Worm (Caenorhabditis elegans) whole organism, young adult: ENCODE data around the gene rpn-5.
A peak's percentile ranks its signal among the peaks of the same experiment; 100 is the strongest.

Experiments used
- C06A6.2 ChIP-seq: fragments of 200-800 bp; sonication (Bioruptor generic); conservative IDR thresholded peaks from 2 replicates; pipeline ENCODE4 v1.3.6; 2022; ENCODE audit warnings: missing genetic modification characterization, missing compliant biosample characterization
- C17E4.6 ChIP-seq: fragments of 200-800 bp; sonication (Bioruptor generic); IDR thresholded peaks from 2 replicates; pipeline ENCODE4 v1.3.6; 2022; ENCODE audit warnings: missing genetic modification reagents, missing genetic modification characterization, missing compliant biosample characterization
- F33H1.4 ChIP-seq: fragments of 200-800 bp; sonication (Bioruptor generic); IDR thresholded peaks from 2 replicates; pipeline ENCODE4 v1.3.6; 2022; ENCODE audit warnings: missing genetic modification reagents, missing genetic modification characterization, missing compliant biosample characterization
- F37B4.10 ChIP-seq: fragments of 200-800 bp; sonication (Bioruptor generic); IDR thresholded peaks from 2 replicates; pipeline ENCODE4 v1.3.6; 2022; ENCODE audit warnings: missing genetic modification characterization, missing compliant biosample characterization
- F49E8.2 ChIP-seq: sonication (generic microtip); optimal IDR thresholded peaks from 3 replicates; lab custom pipeline; 2017; ENCODE audit warnings: missing genetic modification characterization, mild to moderate bottlenecking, missing compliant biosample characterization, antibody characterized with exemption, moderate library complexity; ENCODE audit not compliant: insufficient read depth
- K12H6.12 ChIP-seq: fragments of 200-800 bp; sonication (Bioruptor generic); optimal IDR thresholded peaks from 2 replicates; lab custom pipeline; 2018; ENCODE audit warnings: mild to moderate bottlenecking, missing genetic modification characterization, missing compliant biosample characterization
- Y53F4B.3 ChIP-seq: fragments of 200-800 bp; sonication (Bioruptor generic); IDR thresholded peaks from 2 replicates; pipeline ENCODE4 v1.3.6; 2022; ENCODE audit warnings: missing genetic modification reagents, missing genetic modification characterization, missing compliant biosample characterization
- Y53G8AR.9 ChIP-seq: fragments of 200-800 bp; sonication (Bioruptor generic); conservative IDR thresholded peaks from 2 replicates; pipeline ENCODE4 v1.3.6; 2022; ENCODE audit warnings: missing genetic modification reagents, missing genetic modification characterization, missing compliant biosample characterization
- Y56A3A.18 ChIP-seq: fragments of 200-800 bp; sonication (Bioruptor generic); IDR thresholded peaks from 2 replicates; pipeline ENCODE4 v1.3.6; 2022; ENCODE audit warnings: missing genetic modification reagents, missing genetic modification characterization, missing compliant biosample characterization
- Y79H2A.3 ChIP-seq: fragments of 200-800 bp; sonication (Bioruptor generic); conservative IDR thresholded peaks from 2 replicates; pipeline ENCODE4 v1.3.6; 2022; ENCODE audit warnings: missing genetic modification reagents, missing genetic modification characterization, missing compliant biosample characterization
- ama-1 ChIP-seq, 3 experiments: fragments of 150-350 bp in 1 of 3; sonication (generic microtip) in 2 of 3; optimal IDR thresholded peaks; 2 replicates each; lab custom pipeline; 2014 to 2018; ENCODE audit warnings: missing biosample characterization in 2 of 3, missing genetic modification characterization in 2 of 3, missing genetic modification reagents in 2 of 3
- attf-3 ChIP-seq: fragments of 200-800 bp; sonication (Bioruptor generic); conservative IDR thresholded peaks from 2 replicates; pipeline ENCODE4 v1.3.6; 2022; ENCODE audit warnings: missing genetic modification reagents, missing genetic modification characterization, missing compliant biosample characterization
- attf-5 ChIP-seq: fragments of 200-800 bp; sonication (Bioruptor generic); optimal IDR thresholded peaks from 2 replicates; lab custom pipeline; 2018; ENCODE audit warnings: mild to moderate bottlenecking, missing genetic modification characterization, missing compliant biosample characterization
- attf-6 ChIP-seq: fragments of 200-800 bp; sonication (Bioruptor generic); IDR thresholded peaks from 2 replicates; pipeline ENCODE4 v1.3.6; 2022; ENCODE audit warnings: missing genetic modification reagents, missing genetic modification characterization, missing compliant biosample characterization
- bed-1 ChIP-seq: fragments of 200-800 bp; sonication (Bioruptor generic); IDR thresholded peaks from 2 replicates; pipeline ENCODE4 v1.3.6; 2022; ENCODE audit warnings: missing genetic modification reagents, missing genetic modification characterization, missing compliant biosample characterization
- cebp-1 ChIP-seq, 2 experiments: fragments of 200-800 bp in 1 of 2; sonication (Bioruptor generic) in 1 of 2; sonication (generic microtip) in 1 of 2; IDR thresholded peaks in 1 of 2; optimal IDR thresholded peaks in 1 of 2; 2 replicates each; pipeline versions ENCODE4 v1.3.6 to Lab custom; 2017 to 2022; ENCODE audit warnings: missing compliant biosample characterization in 2 of 2, missing genetic modification characterization in 2 of 2, mild to moderate bottlenecking in 1 of 2, missing genetic modification reagents in 1 of 2, moderate library complexity in 1 of 2
- ceh-100 ChIP-seq: fragments of 200-800 bp; sonication (Bioruptor generic); IDR thresholded peaks from 2 replicates; pipeline ENCODE4 v1.3.6; 2022; ENCODE audit warnings: missing genetic modification reagents, missing genetic modification characterization, missing compliant biosample characterization
- ceh-91 ChIP-seq: fragments of 200-800 bp; sonication (Bioruptor generic); IDR thresholded peaks from 2 replicates; pipeline ENCODE4 v1.3.6; 2022; ENCODE audit warnings: missing genetic modification reagents, missing genetic modification characterization, missing compliant biosample characterization
- die-1 ChIP-seq: sonication (generic microtip); optimal IDR thresholded peaks from 2 replicates; lab custom pipeline; 2016; ENCODE audit warnings: missing genotype, mild to moderate bottlenecking, missing genetic modification characterization, missing compliant biosample characterization
- dpff-1 ChIP-seq: sonication (generic microtip); optimal IDR thresholded peaks from 2 replicates; lab custom pipeline; 2017; ENCODE audit warnings: mild to moderate bottlenecking, missing genetic modification characterization, missing compliant biosample characterization
- dpl-1 ChIP-seq: fragments of 150-350 bp; optimal IDR thresholded peaks from 2 replicates; lab custom pipeline; 2014; ENCODE audit warnings: missing biosample characterization, missing genetic modification reagents, missing genetic modification characterization
- efl-1 ChIP-seq: fragments of 150-350 bp; optimal IDR thresholded peaks from 2 replicates; lab custom pipeline; 2014; ENCODE audit warnings: missing biosample characterization, missing genetic modification reagents, missing genetic modification characterization
- egl-44 ChIP-seq: fragments of 200-800 bp; sonication (Bioruptor generic); IDR thresholded peaks from 2 replicates; pipeline ENCODE4 v1.3.6; 2022; ENCODE audit warnings: missing genetic modification reagents, missing genetic modification characterization, missing compliant biosample characterization
- hlh-12 ChIP-seq: sonication (generic microtip); optimal IDR thresholded peaks from 2 replicates; lab custom pipeline; 2016; ENCODE audit warnings: missing genetic modification characterization, missing compliant biosample characterization
- hmg-1.2 ChIP-seq: fragments of 200-800 bp; sonication (Bioruptor generic); IDR thresholded peaks from 2 replicates; pipeline ENCODE4 v1.3.6; 2022; ENCODE audit warnings: missing genetic modification reagents, missing genetic modification characterization, missing compliant biosample characterization
- hrde-1 ChIP-seq: sonication (generic microtip); optimal IDR thresholded peaks from 2 replicates; lab custom pipeline; 2016; ENCODE audit warnings: missing genetic modification characterization, mild to moderate bottlenecking, missing compliant biosample characterization, moderate library complexity, missing genotype, missing genetic modification reagents, borderline replicate concordance
- let-607 ChIP-seq, 2 experiments: fragments of 200-800 bp in 1 of 2; sonication (Bioruptor generic) in 1 of 2; sonication (generic microtip) in 1 of 2; optimal IDR thresholded peaks; 2 replicates each; lab custom pipeline; 2016 to 2018; ENCODE audit warnings: mild to moderate bottlenecking in 2 of 2, missing compliant biosample characterization in 2 of 2, missing genetic modification characterization in 2 of 2, moderate library complexity in 2 of 2, missing genotype in 1 of 2
- lin-40 ChIP-seq: sonication (generic microtip); optimal IDR thresholded peaks from 2 replicates; lab custom pipeline; 2016; ENCODE audit warnings: missing genetic modification characterization, mild to moderate bottlenecking, missing compliant biosample characterization, missing genotype, missing genetic modification reagents
- lin-54 ChIP-seq: fragments of 200-800 bp; sonication (Bioruptor generic); optimal IDR thresholded peaks from 2 replicates; lab custom pipeline; 2018; ENCODE audit warnings: mild to moderate bottlenecking, missing genetic modification characterization, missing compliant biosample characterization
- lsl-1 ChIP-seq: fragments of 200-800 bp; sonication (Bioruptor generic); optimal IDR thresholded peaks from 2 replicates; lab custom pipeline; 2018; ENCODE audit warnings: mild to moderate bottlenecking, missing genetic modification characterization, moderate library complexity, missing compliant biosample characterization
- madf-3 ChIP-seq: fragments of 200-800 bp; sonication (Bioruptor generic); IDR thresholded peaks from 2 replicates; pipeline ENCODE4 v1.3.6; 2022; ENCODE audit warnings: missing genetic modification reagents, missing genetic modification characterization, missing compliant biosample characterization
- madf-6 ChIP-seq: fragments of 200-800 bp; sonication (Bioruptor generic); IDR thresholded peaks from 2 replicates; pipeline ENCODE4 v1.3.6; 2022; ENCODE audit warnings: missing genetic modification reagents, missing genetic modification characterization, missing compliant biosample characterization
- madf-8 ChIP-seq: fragments of 200-800 bp; sonication (Bioruptor generic); conservative IDR thresholded peaks from 2 replicates; pipeline ENCODE4 v1.3.6; 2022; ENCODE audit warnings: missing genetic modification reagents, missing genetic modification characterization, missing compliant biosample characterization
- nfyb-1 ChIP-seq: fragments of 200-800 bp; sonication (Bioruptor generic); IDR thresholded peaks from 2 replicates; pipeline ENCODE4 v1.3.6; 2022; ENCODE audit warnings: missing genetic modification reagents, missing genetic modification characterization, missing compliant biosample characterization
- pbrm-1 ChIP-seq: fragments of 200-800 bp; sonication (Bioruptor generic); IDR thresholded peaks from 2 replicates; pipeline ENCODE4 v1.3.6; 2022; ENCODE audit warnings: missing genetic modification reagents, missing genetic modification characterization, missing compliant biosample characterization
- rcor-1 ChIP-seq: fragments of 200-800 bp; sonication (Bioruptor generic); IDR thresholded peaks from 2 replicates; pipeline ENCODE4 v1.3.6; 2022; ENCODE audit warnings: missing genetic modification reagents, missing genetic modification characterization, missing compliant biosample characterization
- repo-1 ChIP-seq: sonication (generic microtip); optimal IDR thresholded peaks from 2 replicates; lab custom pipeline; 2017; ENCODE audit warnings: mild to moderate bottlenecking, missing genetic modification characterization, missing compliant biosample characterization
- snpc-1.1 ChIP-seq: sonication (generic microtip); optimal IDR thresholded peaks from 2 replicates; lab custom pipeline; 2017; ENCODE audit warnings: missing genetic modification characterization, mild to moderate bottlenecking, missing compliant biosample characterization, antibody characterized with exemption, moderate library complexity, missing genotype, missing genetic modification reagents; ENCODE audit not compliant: insufficient read depth
- tbp1 ChIP-seq: fragments of 200-800 bp; sonication (Bioruptor generic); optimal IDR thresholded peaks from 2 replicates; lab custom pipeline; 2018; ENCODE audit warnings: mild to moderate bottlenecking, missing genetic modification characterization, missing compliant biosample characterization
- tlf-1 ChIP-seq: fragments of 200-800 bp; sonication (Bioruptor generic); optimal IDR thresholded peaks from 2 replicates; lab custom pipeline; 2018; ENCODE audit warnings: mild to moderate bottlenecking, missing genetic modification characterization, missing compliant biosample characterization
- unc-130 ChIP-seq: sonication (generic microtip); optimal IDR thresholded peaks from 2 replicates; lab custom pipeline; 2016; ENCODE audit warnings: missing genetic modification reagents, missing genetic modification characterization, missing compliant biosample characterization
- xnd-1 ChIP-seq: sonication (generic microtip); optimal IDR thresholded peaks from 2 replicates; lab custom pipeline; 2016; ENCODE audit warnings: missing genotype, missing genetic modification reagents, missing genetic modification characterization, missing compliant biosample characterization
- ztf-25 ChIP-seq: fragments of 200-800 bp; sonication (Bioruptor generic); IDR thresholded peaks from 2 replicates; pipeline ENCODE4 v1.3.6; 2022; ENCODE audit warnings: missing genetic modification reagents, missing genetic modification characterization, missing compliant biosample characterization
- ztf-26 ChIP-seq: sonication (generic microtip); optimal IDR thresholded peaks from 2 replicates; lab custom pipeline; 2017; ENCODE audit warnings: missing genetic modification characterization, missing compliant biosample characterization
- ztf-28 ChIP-seq: fragments of 200-800 bp; sonication (Bioruptor generic); IDR thresholded peaks from 2 replicates; pipeline ENCODE4 v1.3.6; 2022; ENCODE audit warnings: missing genetic modification reagents, missing genetic modification characterization, missing compliant biosample characterization

Gene rpn-5

DNA sequence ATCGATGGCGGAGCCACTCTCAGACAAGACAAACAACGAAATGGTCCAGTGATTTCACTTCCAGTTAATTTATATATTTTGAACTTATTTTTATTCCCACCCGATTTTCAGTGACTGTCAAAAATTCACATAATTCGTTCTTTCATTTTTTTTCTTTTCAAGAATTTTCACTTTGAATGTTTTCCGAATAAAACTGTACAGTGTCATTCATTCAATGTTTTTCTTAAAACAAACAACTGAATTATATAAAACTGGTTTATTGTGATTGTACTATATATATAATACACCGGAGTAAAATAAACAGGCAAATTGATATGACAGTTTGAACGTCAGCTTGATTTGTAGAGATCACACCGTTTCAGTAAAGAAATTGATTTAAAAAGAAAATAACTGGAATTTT, 4.8 kb upstream of the rpn-5 start (continued):
- peak; percentile 66 for TF ChIP-seq unc-130 (GFP tag; lab: Kevin White, UChicago)
- no peak for TF ChIP-seq hlh-12 (tag; lab: Kevin White, UChicago)
- TF ChIP-seq dpff-1 (tag; lab: Kevin White, UChicago): no peak
- TF ChIP-seq madf-6: peak; percentile 78
- no peak for TF ChIP-seq cebp-1 (GFP tag; IDR thresholded peaks at IDR 0.05; lab: Robert Waterston, UW)
- peak; percentile 58 for TF ChIP-seq cebp-1 (tag; optimal IDR thresholded peaks at IDR 0.05; lab: Kevin White, UChicago)
- TF ChIP-seq Y79H2A.3 (GFP tag; lab: Robert Waterston, UW): peak; percentile 96
- TF ChIP-seq attf-5: no peak
- TF ChIP-seq pbrm-1 (GFP tag; lab: Robert Waterston, UW): no peak
- peak; percentile 62 for TF ChIP-seq F49E8.2
- TF ChIP-seq lsl-1 (GFP tag; lab: Kevin White, UChicago): peak; percentile 55
- TF ChIP-seq nfyb-1: 0 out of 2 replicates have a peak, but pooled peaks have one; percentile 28
- no peak for TF ChIP-seq dpl-1 (GFP tag; lab: Kevin White, UChicago)
- no peak for TF ChIP-seq Y56A3A.18 (GFP tag; lab: Robert Waterston, UW)
- TF ChIP-seq efl-1 (GFP tag; lab: Kevin White, UChicago): peak; percentile 39
- peak; percentile 53 for TF ChIP-seq repo-1 (tag; lab: Kevin White, UChicago)
- peak; percentile 77 for TF ChIP-seq rcor-1
- no peak for TF ChIP-seq lin-40
- TF ChIP-seq tlf-1 (GFP tag; lab: Kevin White, UChicago): peak; percentile 64
- peak; percentile 13 for TF ChIP-seq xnd-1 (tag; lab: Kevin White, UChicago)
- TF ChIP-seq tbp1 (GFP tag; lab: Kevin White, UChicago): peak; percentile 6
- no peak for TF ChIP-seq snpc-1.1 (tag; lab: Kevin White, UChicago)
- TF ChIP-seq bed-1: no peak
- no peak for TF ChIP-seq ama-1 (optimal IDR thresholded peaks at IDR 0.05; lab: Kevin White, UChicago)
- TF ChIP-seq ama-1 (GFP tag; optimal IDR thresholded peaks at IDR 0.05; lab: Kevin White, UChicago): no peak
- TF ChIP-seq, all 124 proteins: peak for 36

ce11 chrII:4701482-4702119, 3.4 kb upstream of the rpn-5 start, which contains the start of gene unc-85:
unc-85 (plus strand) TSS chrII:4702069.
- peak; percentile 86 for TF ChIP-seq hmg-1.2 (GFP tag; lab: Robert Waterston, UW)
- TF ChIP-seq lin-54 (GFP tag; lab: Kevin White, UChicago): peak; percentile 86
- peak; percentile 98 for TF ChIP-seq C06A6.2 (GFP tag; lab: Robert Waterston, UW)
- TF ChIP-seq F33H1.4 (GFP tag; lab: Robert Waterston, UW): peak; percentile 96
- peak; percentile 95 for TF ChIP-seq madf-3
- peak; percentile 28 for TF ChIP-seq die-1 (tag; lab: Kevin White, UChicago)
- peak; percentile 98 for TF ChIP-seq C17E4.6 (GFP tag; lab: Robert Waterston, UW)
- peak; percentile 60 for TF ChIP-seq ztf-26 (tag; lab: Kevin White, UChicago)
- peak; percentile 94 for TF ChIP-seq Y53G8AR.9
- TF ChIP-seq ztf-28: peak; percentile 98
- peak; percentile 97 for TF ChIP-seq madf-8 (GFP tag; lab: Robert Waterston, UW)
- TF ChIP-seq lin-40: peak; percentile 82
- TF ChIP-seq tlf-1 (GFP tag; lab: Kevin White, UChicago): peak; percentile 81
- peak; percentile 97 for TF ChIP-seq ceh-100
- 0 out of 2 replicates have a peak, but pooled peaks have one; percentile 69 for TF ChIP-seq F37B4.10 (GFP tag; lab: Robert Waterston, UW)
- TF ChIP-seq F49E8.2: peak; percentile 87
- peak; percentile 93 for TF ChIP-seq ztf-25
- TF ChIP-seq unc-130 (GFP tag; lab: Kevin White, UChicago): peak; percentile 56
- TF ChIP-seq egl-44 (GFP tag; lab: Robert Waterston, UW): peak; percentile 85
- TF ChIP-seq ceh-91 (GFP tag; lab: Robert Waterston, UW): peak; percentile 100
- peak in 1 of 2 experiments; percentile 74 for TF ChIP-seq let-607 (tag; optimal IDR thresholded peaks at IDR 0.05; lab: Kevin White, UChicago)
- TF ChIP-seq attf-6 (GFP tag; lab: Robert Waterston, UW): peak; percentile 77
- peak; percentile 84 for TF ChIP-seq attf-3 (GFP tag; lab: Robert Waterston, UW)
- TF ChIP-seq K12H6.12: peak; percentile 2
- TF ChIP-seq Y53F4B.3 (GFP tag; lab: Robert Waterston, UW): peak; percentile 87
- peak; percentile 11 for TF ChIP-seq hrde-1 (tag; lab: Kevin White, UChicago)
